Fruit fly (Drosophila melanogaster): ENCODE data around the gene Pih1D1.
A peak's percentile ranks its signal among the peaks of the same experiment; 100 is the strongest.

The Pih1D1 gene

DNA sequence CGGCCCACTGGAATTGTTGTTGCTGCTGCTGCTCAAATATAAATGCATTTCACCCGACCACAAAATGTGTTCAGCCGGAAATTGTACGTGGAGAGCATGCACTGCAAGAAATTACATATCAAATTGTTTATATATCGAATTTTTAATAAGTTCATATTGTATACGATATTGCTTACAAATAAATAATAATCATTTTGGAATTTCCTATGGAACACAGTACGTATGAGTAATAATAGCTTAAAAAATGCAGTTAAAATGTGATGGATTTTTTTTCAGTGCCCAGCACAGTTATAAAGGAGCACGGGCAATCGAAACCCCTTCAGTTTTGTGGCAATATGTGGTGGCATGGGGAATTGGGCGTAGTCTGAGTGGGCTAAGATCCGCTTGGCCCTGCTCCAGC is 34.8 kb upstream of the Pih1D1 start:
- TF ChIP-seq CG1647 (GFP tag; optimal IDR thresholded peaks at IDR 0.05) (no peak), hb (GFP tag; IDR thresholded peaks at IDR 0.05; ENCODE audit: partially characterized antibody) (no peak), CG15601 (tag; optimal IDR thresholded peaks at IDR 0.05) (peak; percentile 23), sima (GFP tag; optimal IDR thresholded peaks at IDR 0.05) (no peak), mld (GFP tag; IDR thresholded peaks at IDR 0.05; ENCODE audit: partially characterized antibody) (no peak), CG10209 (GFP tag; optimal IDR thresholded peaks at IDR 0.05) (no peak), prd (optimal IDR thresholded peaks at IDR 0.05) (no peak), prd (GFP tag; IDR thresholded peaks at IDR 0.05) (no peak), CG31441 (GFP tag; IDR thresholded peaks at IDR 0.05) (no peak), CG7745 (tag; optimal IDR thresholded peaks at IDR 0.05) (no peak), CG17612 (GFP tag; IDR thresholded peaks at IDR 0.05) (no peak), CG4820 (GFP tag; optimal IDR thresholded peaks at IDR 0.05) (no peak), CG5245 (GFP tag; optimal IDR thresholded peaks at IDR 0.05) (no peak), jing (GFP tag; optimal IDR thresholded peaks at IDR 0.05) (no peak), CG8359 (GFP tag; optimal IDR thresholded peaks at IDR 0.05; ENCODE audit: borderline replicate concordance) (no peak), aop (GFP tag; IDR thresholded peaks at IDR 0.05) (no peak), pita (GFP tag; optimal IDR thresholded peaks at IDR 0.05) (no peak), emc (GFP tag; optimal IDR thresholded peaks at IDR 0.05) (no peak), Blimp-1 (GFP tag; optimal IDR thresholded peaks at IDR 0.05) (peak; percentile 25), CG17568 (GFP tag; optimal IDR thresholded peaks at IDR 0.05) (no peak), yki (optimal IDR thresholded peaks at IDR 0.05) (no peak), nmo (GFP tag; optimal IDR thresholded peaks at IDR 0.05) (peak; percentile 8), chinmo (GFP tag; IDR thresholded peaks at IDR 0.05; ENCODE audit: partially characterized antibody) (no peak), row (GFP tag; IDR thresholded peaks at IDR 0.05) (no peak), sens (GFP tag) (peak; percentile 74), CG6791 (GFP tag; IDR thresholded peaks at IDR 0.05; ENCODE audit: partially characterized antibody) (no peak), Ets65A (GFP tag) (peak; percentile 66), CG8478 (optimal IDR thresholded peaks at IDR 0.05) (no peak), Gug (GFP tag; IDR thresholded peaks at IDR 0.05) (no peak), HLH54F (GFP tag; optimal IDR thresholded peaks at IDR 0.05) (no peak), Myb (GFP tag; optimal IDR thresholded peaks at IDR 0.05) (no peak), pzg (GFP tag; optimal IDR thresholded peaks at IDR 0.05) (no peak), CG6175 (GFP tag; IDR thresholded peaks at IDR 0.05) (no peak)

DNA sequence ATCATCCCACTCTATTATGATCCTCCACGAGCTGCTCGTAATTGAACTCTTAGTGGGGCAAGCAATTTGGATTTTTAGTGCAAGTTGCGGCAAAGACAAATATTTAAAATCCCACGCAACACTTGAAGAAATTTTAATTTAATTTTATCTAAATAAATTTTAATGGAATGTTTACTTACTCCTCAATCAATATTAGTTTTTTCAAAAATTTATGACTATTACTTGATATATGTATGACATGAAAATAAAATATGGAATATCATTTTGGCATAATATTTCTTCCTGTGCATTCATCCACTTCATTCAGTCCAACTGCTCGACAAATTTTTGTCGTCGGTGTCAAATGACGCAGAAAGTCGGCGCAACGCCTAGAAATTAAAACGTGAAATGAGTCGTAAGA is 28.4 kb upstream of the Pih1D1 start:
- TF ChIP-seq CG6689 (GFP tag; IDR thresholded peaks at IDR 0.05), result 0 out of 2 replicates have a peak, but pooled peaks have one; percentile 8
- TF ChIP-seq CG12942 (GFP tag; optimal IDR thresholded peaks at IDR 0.05), result no peak
- TF ChIP-seq CG4707 (GFP tag; optimal IDR thresholded peaks at IDR 0.05), result no peak
- no peak for TF ChIP-seq CG32767 (GFP tag; IDR thresholded peaks at IDR 0.05)
- TF ChIP-seq CG12155 (GFP tag; optimal IDR thresholded peaks at IDR 0.05), result no peak
- TF ChIP-seq Hr78 (GFP tag; optimal IDR thresholded peaks at IDR 0.05), result no peak
- no peak for TF ChIP-seq Bgb (GFP tag; IDR thresholded peaks at IDR 0.05; ENCODE audit: partially characterized antibody)
- TF ChIP-seq CG12769 (tag; optimal IDR thresholded peaks at IDR 0.05), result no peak
- TF ChIP-seq Spps (tag; optimal IDR thresholded peaks at IDR 0.05), result no peak
- TF ChIP-seq h (optimal IDR thresholded peaks at IDR 0.05), result no peak
- TF ChIP-seq CG9727 (GFP tag; optimal IDR thresholded peaks at IDR 0.05), result peak; percentile 7
- TF ChIP-seq tio (GFP tag; optimal IDR thresholded peaks at IDR 0.05), result no peak
- no peak for TF ChIP-seq Nf-YA (GFP tag; IDR thresholded peaks at IDR 0.05)
- no peak for TF ChIP-seq cg (GFP tag; optimal IDR thresholded peaks at IDR 0.05)
- TF ChIP-seq danr (GFP tag; IDR thresholded peaks at IDR 0.05), result no peak
- no peak for TF ChIP-seq dpn (GFP tag; optimal IDR thresholded peaks at IDR 0.05)
- TF ChIP-seq Antp (GFP tag; optimal IDR thresholded peaks at IDR 0.05), result no peak
- TF ChIP-seq da (GFP tag; optimal IDR thresholded peaks at IDR 0.05), result no peak
- TF ChIP-seq unpg (GFP tag; optimal IDR thresholded peaks at IDR 0.05), result peak; percentile 10
- TF ChIP-seq CG10959 (GFP tag; IDR thresholded peaks at IDR 0.05), result no peak
- no peak for TF ChIP-seq CG12071 (GFP tag; optimal IDR thresholded peaks at IDR 0.05)
- TF ChIP-seq luna (GFP tag; optimal IDR thresholded peaks at IDR 0.05), result no peak

Measured in whole organism, embryonic.